Worm (Caenorhabditis elegans) whole organism, mixed stage, embryonic: Measurements from ENCODE around the gene C46A5.1.

Source experiments
- M03D4.4 ChIP-seq: sonication (generic microtip); optimal IDR thresholded peaks from 2 replicates; lab custom pipeline; 2017; ENCODE audit warnings: mild to moderate bottlenecking, missing genetic modification characterization, missing compliant biosample characterization
- blmp-1 ChIP-seq: fragments of 150-350 bp; optimal IDR thresholded peaks from 2 replicates; lab custom pipeline; 2014; ENCODE audit warnings: missing biosample characterization, missing genetic modification characterization
- ceh-39 ChIP-seq: fragments of 150-350 bp; optimal IDR thresholded peaks from 2 replicates; lab custom pipeline; 2014; ENCODE audit warnings: missing biosample characterization, missing genetic modification characterization
- ceh-43 ChIP-seq: fragments of 200-800 bp; sonication (Bioruptor generic); optimal IDR thresholded peaks from 2 replicates; lab custom pipeline; 2018; ENCODE audit warnings: mild to moderate bottlenecking, missing genetic modification characterization, moderate library complexity, missing compliant biosample characterization
- ceh-83 ChIP-seq: fragments of 200-800 bp; sonication (Bioruptor generic); optimal IDR thresholded peaks from 2 replicates; lab custom pipeline; 2018; ENCODE audit warnings: mild to moderate bottlenecking, missing genetic modification characterization, missing compliant biosample characterization
- ces-1 ChIP-seq: fragments of 150-350 bp; optimal IDR thresholded peaks from 2 replicates; lab custom pipeline; 2014; ENCODE audit warnings: missing biosample characterization, missing genetic modification reagents, missing genetic modification characterization
- drap-1 ChIP-seq: fragments of 200-800 bp; sonication (Bioruptor generic); optimal IDR thresholded peaks from 3 replicates; lab custom pipeline; 2018; ENCODE audit warnings: mild to moderate bottlenecking, missing genetic modification characterization, missing compliant biosample characterization
- elt-1 ChIP-seq: sonication (generic microtip); optimal IDR thresholded peaks from 2 replicates; lab custom pipeline; 2017; ENCODE audit warnings: missing genetic modification characterization, mild to moderate bottlenecking, missing compliant biosample characterization, antibody characterized with exemption, moderate library complexity, borderline replicate concordance; ENCODE audit not compliant: insufficient read depth
- ham-2 ChIP-seq: fragments of 200-800 bp; sonication (Bioruptor generic); optimal IDR thresholded peaks from 2 replicates; lab custom pipeline; 2018; ENCODE audit warnings: mild to moderate bottlenecking, missing genetic modification characterization, missing compliant biosample characterization
- hlh-1 ChIP-seq: fragments of 150-350 bp; optimal IDR thresholded peaks from 2 replicates; lab custom pipeline; 2014; ENCODE audit warnings: missing biosample characterization, missing genetic modification reagents, missing genetic modification characterization
- lin-13 ChIP-seq: fragments of 150-350 bp; optimal IDR thresholded peaks from 2 replicates; lab custom pipeline; 2014; ENCODE audit warnings: missing biosample characterization, missing genetic modification characterization
- lin-32 ChIP-seq: fragments of 200-800 bp; sonication (Bioruptor generic); optimal IDR thresholded peaks from 2 replicates; lab custom pipeline; 2018; ENCODE audit warnings: mild to moderate bottlenecking, missing genetic modification characterization, missing compliant biosample characterization
- lsy-2 ChIP-seq: fragments of 150-350 bp; optimal IDR thresholded peaks from 2 replicates; lab custom pipeline; 2014; ENCODE audit warnings: missing biosample characterization, missing genetic modification characterization
- mab-5 ChIP-seq: fragments of 150-350 bp; optimal IDR thresholded peaks from 2 replicates; lab custom pipeline; 2014; ENCODE audit warnings: missing biosample characterization, missing genetic modification characterization
- mep-1 ChIP-seq: fragments of 150-350 bp; optimal IDR thresholded peaks from 2 replicates; lab custom pipeline; 2017; ENCODE audit warnings: missing biosample characterization, missing genetic modification reagents, missing genetic modification characterization, inconsistent platforms
- mls-2 ChIP-seq: sonication (generic microtip); optimal IDR thresholded peaks from 2 replicates; lab custom pipeline; 2016; ENCODE audit warnings: mild to moderate bottlenecking, missing genetic modification characterization, moderate library complexity, missing compliant biosample characterization
- nhr-2 ChIP-seq: fragments of 150-350 bp; optimal IDR thresholded peaks from 2 replicates; lab custom pipeline; 2014; ENCODE audit warnings: missing biosample characterization, missing genetic modification characterization
- nhr-237 ChIP-seq: fragments of 150-350 bp; optimal IDR thresholded peaks from 2 replicates; lab custom pipeline; 2014; ENCODE audit warnings: missing biosample characterization, missing genetic modification characterization
- nhr-28 ChIP-seq: fragments of 150-350 bp; optimal IDR thresholded peaks from 2 replicates; lab custom pipeline; 2014; ENCODE audit warnings: missing biosample characterization, missing genetic modification characterization
- nhr-76 ChIP-seq: sonication (generic microtip); optimal IDR thresholded peaks from 2 replicates; lab custom pipeline; 2017; ENCODE audit warnings: missing biosample characterization, missing genetic modification characterization
- sem-2 ChIP-seq: fragments of 200-800 bp; sonication (Bioruptor generic); optimal IDR thresholded peaks from 2 replicates; lab custom pipeline; 2018; ENCODE audit warnings: mild to moderate bottlenecking, missing genetic modification characterization, missing compliant biosample characterization
- snpc-4 ChIP-seq: fragments of 150-350 bp; optimal IDR thresholded peaks from 2 replicates; lab custom pipeline; 2014; ENCODE audit warnings: missing biosample characterization, missing genetic modification characterization
- sptf-1 ChIP-seq: sonication (generic microtip); optimal IDR thresholded peaks from 2 replicates; lab custom pipeline; 2017; ENCODE audit warnings: mild to moderate bottlenecking, missing genetic modification characterization, moderate library complexity, missing compliant biosample characterization
- tbx-8 ChIP-seq: fragments of 200-800 bp; sonication (Bioruptor generic); optimal IDR thresholded peaks from 2 replicates; lab custom pipeline; 2018; ENCODE audit warnings: mild to moderate bottlenecking, missing genetic modification characterization, moderate library complexity, missing compliant biosample characterization
- unc-120 ChIP-seq: sonication (generic microtip); optimal IDR thresholded peaks from 2 replicates; lab custom pipeline; 2017; ENCODE audit warnings: missing genetic modification characterization, missing compliant biosample characterization; ENCODE audit not compliant: poor library complexity, severe bottlenecking
- unc-39 ChIP-seq: fragments of 150-350 bp; optimal IDR thresholded peaks from 2 replicates; lab custom pipeline; 2014; ENCODE audit warnings: missing biosample characterization, missing genetic modification characterization
- unc-62 ChIP-seq: fragments of 150-350 bp; optimal IDR thresholded peaks from 2 replicates; lab custom pipeline; 2014; ENCODE audit warnings: missing biosample characterization, missing genetic modification reagents, missing genetic modification characterization
- zip-8 ChIP-seq: fragments of 150-350 bp; optimal IDR thresholded peaks from 2 replicates; lab custom pipeline; 2014; ENCODE audit warnings: missing biosample characterization, missing genetic modification characterization
- ztf-11 ChIP-seq: fragments of 150-350 bp; optimal IDR thresholded peaks from 2 replicates; lab custom pipeline; 2014; ENCODE audit warnings: missing biosample characterization, missing genetic modification characterization

C46A5.1 gene

ce11 chrIV:7763748-7764147, at the start of gene C46A5.1, which contains the start of gene C46A5.6:
TSS of gene C46A5.1 (plus strand) at chrIV:7763931.
TSS of gene C46A5.6 (minus strand) at chrIV:7763848.
- TF ChIP-seq ztf-11 (tag; lab: Kevin White, UChicago) = no peak
- no peak for TF ChIP-seq ceh-83 (GFP tag; lab: Kevin White, UChicago)
- no peak for TF ChIP-seq hlh-1
- TF ChIP-seq blmp-1 (tag; lab: Kevin White, UChicago) = no peak
- TF ChIP-seq lin-13 (tag; lab: Kevin White, UChicago) = no peak
- no peak for TF ChIP-seq zip-8 (tag; lab: Kevin White, UChicago)
- TF ChIP-seq mab-5 (tag; lab: Kevin White, UChicago) = no peak
- TF ChIP-seq snpc-4 (tag; lab: Kevin White, UChicago) = no peak
- TF ChIP-seq ham-2 (GFP tag; lab: Kevin White, UChicago) = no peak
- no peak for TF ChIP-seq M03D4.4 (tag; lab: Kevin White, UChicago)

- TF ChIP-seq unc-62 (no peak), ztf-11 (tag; lab: Kevin White, UChicago) (no peak), ceh-43 (GFP tag; lab: Kevin White, UChicago) (no peak), mls-2 (tag; lab: Kevin White, UChicago) (no peak), lsy-2 (tag; lab: Kevin White, UChicago) (no peak), ceh-39 (tag; lab: Kevin White, UChicago) (no peak), unc-120 (tag; lab: Kevin White, UChicago) (no peak), M03D4.4 (tag; lab: Kevin White, UChicago) (no peak), mab-5 (tag; lab: Kevin White, UChicago) (no peak), zip-8 (tag; lab: Kevin White, UChicago) (no peak), tbx-8 (GFP tag; lab: Kevin White, UChicago) (no peak), ces-1 (GFP tag; lab: Kevin White, UChicago) (no peak), nhr-2 (no peak), lin-32 (GFP tag; lab: Kevin White, UChicago) (no peak), drap-1 (GFP tag; lab: Kevin White, UChicago) (no peak), lin-13 (tag; lab: Kevin White, UChicago) (no peak)
- TF ChIP-seq, all 35 proteins: peak for 0
Measured at ce11 chrIV:7717916-7718315, 45.8 kb upstream of the C46A5.1 start, which contains the start of gene F33D4.6. TSS of gene F33D4.6 (minus strand) at chrIV:7718016.

ce11 chrIV:7722806-7723205, 40.9 kb upstream of the C46A5.1 start, which contains the start of gene C50F7.6:
TSS of gene C50F7.6 (minus strand) at chrIV:7723199.
- no peak for TF ChIP-seq blmp-1 (tag; lab: Kevin White, UChicago)
- no peak for TF ChIP-seq nhr-237
- no peak for TF ChIP-seq unc-39
- TF ChIP-seq hlh-1 = no peak
- TF ChIP-seq ces-1 (GFP tag; lab: Kevin White, UChicago) = no peak
- TF ChIP-seq ham-2 (GFP tag; lab: Kevin White, UChicago) = no peak
- TF ChIP-seq mls-2 (tag; lab: Kevin White, UChicago) = no peak
- no peak for TF ChIP-seq ceh-43 (GFP tag; lab: Kevin White, UChicago)
- TF ChIP-seq, all 35 proteins: peak for 0

ce11 chrIV:7723555-7723954, 40.2 kb upstream of the C46A5.1 start:
- TF ChIP-seq mab-5 (tag; lab: Kevin White, UChicago) = peak; percentile 5
- no peak for TF ChIP-seq lsy-2 (tag; lab: Kevin White, UChicago)
- TF ChIP-seq unc-62 = peak; percentile 95
- TF ChIP-seq, all 35 proteins: peak for 2

ce11 chrIV:7724912-7725311, 38.8 kb upstream of the C46A5.1 start:
- TF ChIP-seq nhr-76 (tag; lab: Kevin White, UChicago) (no peak), lsy-2 (tag; lab: Kevin White, UChicago) (no peak), nhr-237 (no peak), ceh-43 (GFP tag; lab: Kevin White, UChicago) (no peak), unc-39 (no peak), tbx-8 (GFP tag; lab: Kevin White, UChicago) (no peak), drap-1 (GFP tag; lab: Kevin White, UChicago) (no peak), mls-2 (tag; lab: Kevin White, UChicago) (no peak), ces-1 (GFP tag; lab: Kevin White, UChicago) (no peak), snpc-4 (tag; lab: Kevin White, UChicago) (no peak), mab-5 (tag; lab: Kevin White, UChicago) (no peak)

ce11 chrIV:7726325-7726724, 37.4 kb upstream of the C46A5.1 start, which contains the start of gene C50F7.5:
TSS of gene C50F7.5 (plus strand) at chrIV:7726719.
- TF ChIP-seq nhr-28 (no peak), elt-1 (tag; lab: Kevin White, UChicago) (no peak), ztf-11 (tag; lab: Kevin White, UChicago) (no peak), drap-1 (GFP tag; lab: Kevin White, UChicago) (no peak), nhr-76 (tag; lab: Kevin White, UChicago) (no peak), hlh-1 (no peak), unc-120 (tag; lab: Kevin White, UChicago) (no peak), blmp-1 (tag; lab: Kevin White, UChicago) (no peak), ceh-39 (tag; lab: Kevin White, UChicago) (no peak), sem-2 (GFP tag; lab: Kevin White, UChicago) (no peak), unc-39 (no peak), unc-62 (no peak), lin-32 (GFP tag; lab: Kevin White, UChicago) (no peak), sptf-1 (no peak), mep-1 (tag; lab: Kevin White, UChicago) (no peak)
- TF ChIP-seq, all 35 proteins: peak for 0
